Worm (Caenorhabditis elegans): Measurements from ENCODE around the gene ZK686.6.

The ZK686.6 gene

DNA sequence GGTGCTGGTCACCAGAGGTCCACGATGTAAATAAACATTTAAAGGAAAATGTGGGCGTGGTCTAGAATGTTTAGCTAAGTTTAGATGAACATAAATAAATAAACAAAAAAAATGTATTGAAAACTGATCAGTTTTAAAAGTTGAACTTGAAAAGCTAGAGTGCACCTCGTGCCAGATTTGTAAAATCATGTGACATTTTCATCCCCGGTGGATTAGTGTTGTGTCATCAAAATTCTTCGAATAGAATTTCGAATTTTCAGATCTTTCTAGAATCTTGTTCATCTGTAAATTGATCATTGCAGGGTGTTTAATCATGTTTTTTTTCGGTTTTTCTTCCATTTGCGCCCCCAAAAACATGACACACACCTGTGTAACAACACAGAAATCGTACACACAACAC is 46.3 kb downstream of the ZK686.6 start:
- TF ChIP-seq pha-4 (tag; optimal IDR thresholded peaks at IDR 0.05) (peak; percentile 65), mml-1 (tag; optimal IDR thresholded peaks at IDR 0.05) (no peak)

DNA sequence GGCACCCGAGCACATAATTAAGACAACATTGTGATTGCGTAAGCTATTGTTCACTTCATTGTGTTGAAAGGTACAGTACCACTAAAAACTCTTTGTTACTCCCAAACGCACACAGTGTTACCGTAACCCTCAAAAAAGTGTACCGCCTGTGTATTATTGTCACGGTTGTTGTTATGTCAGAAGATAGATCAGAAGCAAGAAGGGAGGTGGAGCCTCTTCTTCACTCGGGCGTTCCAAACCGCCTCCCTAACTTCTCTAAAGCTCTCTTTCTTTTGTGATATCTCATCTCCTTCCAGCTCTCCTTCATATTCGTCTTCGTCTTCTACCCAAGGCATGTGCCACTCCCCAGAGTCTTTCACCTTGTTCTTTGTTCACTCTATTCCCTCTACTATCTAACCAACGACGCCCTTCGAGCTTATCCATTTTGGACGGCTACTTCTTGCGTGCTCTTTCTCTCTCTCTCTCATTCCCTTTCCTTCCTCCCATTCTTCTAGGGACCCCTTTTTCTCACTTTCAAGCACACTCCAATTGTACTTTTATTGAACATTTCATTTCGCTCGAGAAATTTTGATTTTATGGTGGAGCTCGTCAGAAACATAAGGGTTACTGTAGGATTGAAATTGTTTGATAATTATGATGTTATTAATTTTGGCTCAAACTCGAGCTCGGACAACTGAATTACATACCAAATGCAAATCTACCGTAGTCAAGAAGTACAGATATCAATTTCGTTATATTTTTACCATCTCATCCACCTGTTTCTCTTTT is 47.1 kb downstream of the ZK686.6 start:
- no peak for TF ChIP-seq nhr-12 (tag; optimal IDR thresholded peaks at IDR 0.05)
- no peak for TF ChIP-seq nhr-67 (tag; optimal IDR thresholded peaks at IDR 0.05)
- TF ChIP-seq pha-4 (tag; optimal IDR thresholded peaks at IDR 0.05) = no peak
- no peak for TF ChIP-seq ceh-82 (tag; optimal IDR thresholded peaks at IDR 0.05)
- no peak for TF ChIP-seq ceh-16 (tag; optimal IDR thresholded peaks at IDR 0.05)
- no peak for TF ChIP-seq ztf-4 (tag; optimal IDR thresholded peaks at IDR 0.05)
- no peak for TF ChIP-seq R02D3.7 (tag; optimal IDR thresholded peaks at IDR 0.05)
- TF ChIP-seq nfya-1 (tag; optimal IDR thresholded peaks at IDR 0.05; ENCODE audit: insufficient read depth) = peak; percentile 64
- no peak for TF ChIP-seq sea-2 (GFP tag; optimal IDR thresholded peaks at IDR 0.05)
- TF ChIP-seq fkh-10 (GFP tag; optimal IDR thresholded peaks at IDR 0.05) = peak; percentile 28
- no peak for TF ChIP-seq nhr-76 (tag; optimal IDR thresholded peaks at IDR 0.05)
- peak; percentile 31 for TF ChIP-seq hmg-11 (tag; optimal IDR thresholded peaks at IDR 0.05)
- no peak for TF ChIP-seq ceh-9 (tag; optimal IDR thresholded peaks at IDR 0.05)
- peak; percentile 61 for TF ChIP-seq lin-39 (tag; optimal IDR thresholded peaks at IDR 0.05)
- no peak for TF ChIP-seq eor-1 (tag; optimal IDR thresholded peaks at IDR 0.05)
- no peak for TF ChIP-seq snpc-4 (tag; optimal IDR thresholded peaks at IDR 0.05)
- TF ChIP-seq egl-5 (tag; optimal IDR thresholded peaks at IDR 0.05) = no peak
- peak; percentile 17 for TF ChIP-seq ama-1 (optimal IDR thresholded peaks at IDR 0.05)
- TF ChIP-seq unc-62 (GFP tag; optimal IDR thresholded peaks at IDR 0.05) = no peak
- no peak for TF ChIP-seq nhr-237 (tag; optimal IDR thresholded peaks at IDR 0.05)
- TF ChIP-seq ztf-11 (tag; optimal IDR thresholded peaks at IDR 0.05) = no peak

DNA sequence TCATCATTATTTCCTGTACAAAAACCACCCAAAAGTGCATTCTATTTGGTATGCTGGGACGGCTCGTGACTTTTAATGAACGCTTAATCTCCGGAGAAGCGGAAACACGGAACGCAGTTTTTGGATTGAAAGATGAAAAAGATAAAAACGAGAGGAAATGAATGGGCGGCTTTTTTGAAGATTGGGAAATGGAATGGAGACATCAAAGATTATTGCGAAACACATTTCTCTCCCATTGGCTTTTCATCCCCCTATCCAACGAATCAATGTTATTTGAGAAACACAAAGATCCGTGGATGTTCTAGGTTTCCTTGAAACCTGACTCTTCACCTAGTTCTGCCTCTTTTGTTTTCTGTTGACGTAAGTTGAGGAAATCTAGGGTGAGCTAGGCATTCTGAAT is 48.4 kb downstream of the ZK686.6 start:
- TF ChIP-seq nhr-23 (tag; optimal IDR thresholded peaks at IDR 0.05) (peak; percentile 11), lin-39 (tag; optimal IDR thresholded peaks at IDR 0.05) (peak; percentile 30), elt-1 (tag; optimal IDR thresholded peaks at IDR 0.05) (peak; percentile 71), nfya-1 (tag; optimal IDR thresholded peaks at IDR 0.05; ENCODE audit: insufficient read depth) (peak; percentile 55), egl-5 (tag; optimal IDR thresholded peaks at IDR 0.05) (peak; percentile 19), snpc-4 (tag; optimal IDR thresholded peaks at IDR 0.05) (no peak)

DNA sequence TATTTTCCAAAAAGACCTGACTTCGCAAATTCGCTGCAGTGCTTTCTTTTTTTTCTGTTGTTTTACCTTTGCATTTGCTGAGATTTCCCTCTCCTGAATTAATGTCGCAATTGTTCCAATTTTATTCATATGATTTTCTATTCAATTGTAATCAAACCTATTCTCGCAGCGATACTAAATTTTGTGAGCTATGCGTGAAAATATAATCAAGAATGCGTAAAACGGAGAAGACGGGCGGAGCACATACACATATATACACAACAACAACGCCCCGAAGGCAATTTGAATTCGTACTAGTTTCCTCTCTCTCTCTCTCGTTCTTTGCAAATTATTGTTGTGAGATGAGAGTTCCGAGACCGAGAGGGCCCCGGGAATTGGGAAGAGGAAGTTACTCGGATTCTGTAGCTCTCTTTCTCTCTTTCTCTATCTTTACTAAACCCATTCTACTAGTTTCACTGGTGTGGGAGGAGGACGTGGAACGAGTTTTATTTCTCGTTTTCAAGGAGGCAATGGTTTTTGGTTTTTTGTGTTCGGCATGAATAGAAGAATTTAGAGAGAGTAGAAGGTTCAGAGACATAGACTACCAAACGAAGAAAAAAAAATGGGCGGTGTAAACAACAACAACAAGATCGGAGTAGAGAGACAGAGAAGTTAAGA is 49.3 kb downstream of the ZK686.6 start:
- peak; percentile 35 for TF ChIP-seq ama-1 (optimal IDR thresholded peaks at IDR 0.05)
- TF ChIP-seq ceh-16 (tag; optimal IDR thresholded peaks at IDR 0.05) = no peak
- TF ChIP-seq zag-1 (tag; optimal IDR thresholded peaks at IDR 0.05) = no peak
- no peak for TF ChIP-seq lin-15B (tag; optimal IDR thresholded peaks at IDR 0.05)
- TF ChIP-seq nhr-237 (tag; optimal IDR thresholded peaks at IDR 0.05) = no peak
- TF ChIP-seq aly-2 (tag; optimal IDR thresholded peaks at IDR 0.05) = no peak
- no peak for TF ChIP-seq nhr-43 (tag; optimal IDR thresholded peaks at IDR 0.05; ENCODE audit: poor library complexity, severe bottlenecking)
- no peak for TF ChIP-seq lsy-12 (tag; optimal IDR thresholded peaks at IDR 0.05)
- no peak for TF ChIP-seq tbx-2 (tag; optimal IDR thresholded peaks at IDR 0.05)
- TF ChIP-seq nhr-76 (tag; optimal IDR thresholded peaks at IDR 0.05) = no peak
- no peak for TF ChIP-seq ZK546.5 (tag; optimal IDR thresholded peaks at IDR 0.05)
- TF ChIP-seq lin-39 (tag; optimal IDR thresholded peaks at IDR 0.05) = peak; percentile 11
- TF ChIP-seq ceh-82 (tag; optimal IDR thresholded peaks at IDR 0.05) = no peak
- peak; percentile 62 for TF ChIP-seq hmg-11 (tag; optimal IDR thresholded peaks at IDR 0.05)
- TF ChIP-seq nhr-11 (tag; optimal IDR thresholded peaks at IDR 0.05) = no peak
- TF ChIP-seq nhr-23 (tag; optimal IDR thresholded peaks at IDR 0.05) = no peak
- TF ChIP-seq pha-4 (tag; optimal IDR thresholded peaks at IDR 0.05) = peak; percentile 4
- TF ChIP-seq nhr-77 (tag; optimal IDR thresholded peaks at IDR 0.05) = no peak
- no peak for TF ChIP-seq unc-39 (tag; optimal IDR thresholded peaks at IDR 0.05)
- TF ChIP-seq elt-3 (tag; optimal IDR thresholded peaks at IDR 0.05) = no peak
- peak; percentile 31 for TF ChIP-seq ceh-28 (tag; optimal IDR thresholded peaks at IDR 0.05)
- no peak for TF ChIP-seq daf-12 (tag; optimal IDR thresholded peaks at IDR 0.05)
- TF ChIP-seq mdl-1 (tag; optimal IDR thresholded peaks at IDR 0.05) = no peak
- no peak for TF ChIP-seq nhr-67 (tag; optimal IDR thresholded peaks at IDR 0.05)
- no peak for TF ChIP-seq elt-2 (tag; optimal IDR thresholded peaks at IDR 0.05)
- no peak for TF ChIP-seq eor-1 (tag; optimal IDR thresholded peaks at IDR 0.05)
- no peak for TF ChIP-seq skn-1 (tag; optimal IDR thresholded peaks at IDR 0.05)
- TF ChIP-seq nhr-12 (tag; optimal IDR thresholded peaks at IDR 0.05) = no peak
- TF ChIP-seq R02D3.7 (tag; optimal IDR thresholded peaks at IDR 0.05) = no peak
- TF ChIP-seq ceh-9 (tag; optimal IDR thresholded peaks at IDR 0.05) = no peak
- no peak for TF ChIP-seq fos-1 (tag; optimal IDR thresholded peaks at IDR 0.05)
- peak; percentile 31 for TF ChIP-seq snpc-4 (tag; optimal IDR thresholded peaks at IDR 0.05)
- TF ChIP-seq ztf-11 (tag; optimal IDR thresholded peaks at IDR 0.05) = no peak
- TF ChIP-seq mml-1 (tag; optimal IDR thresholded peaks at IDR 0.05) = no peak
- TF ChIP-seq unc-62 (GFP tag; optimal IDR thresholded peaks at IDR 0.05) = no peak
- TF ChIP-seq egl-27 (tag; optimal IDR thresholded peaks at IDR 0.05) = no peak
- TF ChIP-seq nfya-1 (tag; optimal IDR thresholded peaks at IDR 0.05; ENCODE audit: insufficient read depth) = peak; percentile 61

Measured in whole organism, L3 larva.